Fruit fly (Drosophila melanogaster) whole organism, adult: ENCODE results near the gene Ect3.

Experiments used
- CG12768 ChIP-seq: fragments of 200-800 bp; sonication (Bioruptor generic); optimal IDR thresholded peaks from 2 replicates; lab custom pipeline; 2017; ENCODE audit warnings: missing biosample characterization, missing genetic modification characterization, mild to moderate bottlenecking, moderate library complexity, missing genetic modification reagents
- CG14711 ChIP-seq: fragments of 200-800 bp; sonication (Bioruptor generic); optimal IDR thresholded peaks from 2 replicates; lab custom pipeline; 2018; ENCODE audit warnings: missing biosample characterization, mild to moderate bottlenecking, missing genetic modification characterization, moderate library complexity
- CG1620 ChIP-seq: fragments of 200-800 bp; sonication (Bioruptor generic); optimal IDR thresholded peaks from 2 replicates; lab custom pipeline; 2016; ENCODE audit warnings: missing biosample characterization, missing genetic modification characterization
- CG33017 ChIP-seq: fragments of 200-800 bp; sonication (Bioruptor generic); optimal IDR thresholded peaks from 2 replicates; lab custom pipeline; 2018; ENCODE audit warnings: missing biosample characterization, mild to moderate bottlenecking, missing genetic modification characterization, moderate library complexity
- CG7045 ChIP-seq: fragments of 200-800 bp; sonication (Bioruptor generic); optimal IDR thresholded peaks from 2 replicates; lab custom pipeline; 2017; ENCODE audit warnings: missing biosample characterization, mild to moderate bottlenecking, missing genetic modification characterization
- Clk ChIP-seq: fragments of 200-800 bp; sonication (Bioruptor generic); optimal IDR thresholded peaks from 2 replicates; lab custom pipeline; 2017; ENCODE audit warnings: missing biosample characterization, missing genetic modification characterization
- Crg-1 ChIP-seq: fragments of 200-800 bp; sonication (Bioruptor generic); optimal IDR thresholded peaks from 2 replicates; lab custom pipeline; 2016; ENCODE audit warnings: missing biosample characterization, missing genetic modification characterization
- Mnt ChIP-seq: fragments of 200-800 bp; sonication (Bioruptor generic); optimal IDR thresholded peaks from 2 replicates; lab custom pipeline; 2016; ENCODE audit warnings: missing biosample characterization, mild to moderate bottlenecking, missing genetic modification characterization
- bab1 ChIP-seq: fragments of 200-800 bp; sonication (Bioruptor generic); optimal IDR thresholded peaks from 3 replicates; lab custom pipeline; 2019; ENCODE audit warnings: missing biosample characterization, mild to moderate bottlenecking, missing genetic modification characterization, moderate library complexity
- kay ChIP-seq: fragments of 200-800 bp; sonication (Bioruptor generic); peaks from one replicate; lab custom pipeline; 2016; ENCODE audit warnings: missing biosample characterization, missing genetic modification characterization, borderline replicate concordance
- tj ChIP-seq: fragments of 200-800 bp; sonication (Bioruptor generic); optimal IDR thresholded peaks from 3 replicates; lab custom pipeline; 2017; ENCODE audit warnings: missing biosample characterization, mild to moderate bottlenecking, missing genetic modification characterization, moderate library complexity
- toe ChIP-seq: fragments of 200-800 bp; sonication (Bioruptor generic); optimal IDR thresholded peaks from 2 replicates; lab custom pipeline; 2016; ENCODE audit warnings: missing biosample characterization, missing genetic modification characterization

- TF ChIP-seq kay (peak; percentile 70), CG7045 (GFP tag; lab: Kevin White, UChicago) (no peak), Clk (no peak), bab1 (GFP tag; lab: Kevin White, UChicago) (no peak), toe (GFP tag; lab: Kevin White, UChicago) (no peak), tj (GFP tag; lab: Kevin White, UChicago) (no peak), CG14711 (tag; lab: Kevin White, UChicago) (no peak), CG12768 (GFP tag; lab: Kevin White, UChicago) (no peak), CG33017 (no peak), Mnt (no peak), CG1620 (GFP tag; lab: Kevin White, UChicago) (no peak), Crg-1 (no peak)
Observed at dm6 chr3R:11977336-11977678, 21.8 kb upstream of the Ect3 start.
